Worm (Caenorhabditis elegans) whole organism, mixed stage, embryonic: ENCODE results near the gene arrd-9.
"Not testable (repeated sequence)": the region's sequence is repeated elsewhere in the genome, so short reads cannot be mapped to it uniquely, and the experiment has no call there.

Experiments
- bed-3 ChIP-seq: fragments of 200-800 bp; sonication (Bioruptor generic); optimal IDR thresholded peaks from 3 replicates; lab custom pipeline; 2018; ENCODE audit warnings: mild to moderate bottlenecking, missing genetic modification characterization, moderate library complexity, missing compliant biosample characterization
- blmp-1 ChIP-seq: fragments of 150-350 bp; optimal IDR thresholded peaks from 2 replicates; lab custom pipeline; 2014; ENCODE audit warnings: missing biosample characterization, missing genetic modification characterization
- ceh-39 ChIP-seq: fragments of 150-350 bp; optimal IDR thresholded peaks from 2 replicates; lab custom pipeline; 2014; ENCODE audit warnings: missing biosample characterization, missing genetic modification characterization
- ceh-43 ChIP-seq: fragments of 200-800 bp; sonication (Bioruptor generic); optimal IDR thresholded peaks from 2 replicates; lab custom pipeline; 2018; ENCODE audit warnings: mild to moderate bottlenecking, missing genetic modification characterization, moderate library complexity, missing compliant biosample characterization
- ceh-83 ChIP-seq: fragments of 200-800 bp; sonication (Bioruptor generic); optimal IDR thresholded peaks from 2 replicates; lab custom pipeline; 2018; ENCODE audit warnings: mild to moderate bottlenecking, missing genetic modification characterization, missing compliant biosample characterization
- cnd-1 ChIP-seq: fragments of 200-800 bp; sonication (Bioruptor generic); optimal IDR thresholded peaks from 2 replicates; lab custom pipeline; 2018; ENCODE audit warnings: mild to moderate bottlenecking, missing genetic modification characterization, missing compliant biosample characterization
- elt-1 ChIP-seq: sonication (generic microtip); optimal IDR thresholded peaks from 2 replicates; lab custom pipeline; 2017; ENCODE audit warnings: missing genetic modification characterization, mild to moderate bottlenecking, missing compliant biosample characterization, antibody characterized with exemption, moderate library complexity, borderline replicate concordance; ENCODE audit not compliant: insufficient read depth
- flh-1 ChIP-seq: fragments of 200-800 bp; sonication (Bioruptor generic); optimal IDR thresholded peaks from 2 replicates; lab custom pipeline; 2018; ENCODE audit warnings: mild to moderate bottlenecking, missing genetic modification characterization, moderate library complexity, missing compliant biosample characterization
- ham-2 ChIP-seq: fragments of 200-800 bp; sonication (Bioruptor generic); optimal IDR thresholded peaks from 2 replicates; lab custom pipeline; 2018; ENCODE audit warnings: mild to moderate bottlenecking, missing genetic modification characterization, missing compliant biosample characterization
- hlh-1 ChIP-seq: fragments of 150-350 bp; optimal IDR thresholded peaks from 2 replicates; lab custom pipeline; 2014; ENCODE audit warnings: missing biosample characterization, missing genetic modification reagents, missing genetic modification characterization
- lin-13 ChIP-seq: fragments of 150-350 bp; optimal IDR thresholded peaks from 2 replicates; lab custom pipeline; 2014; ENCODE audit warnings: missing biosample characterization, missing genetic modification characterization
- lsy-2 ChIP-seq: fragments of 150-350 bp; optimal IDR thresholded peaks from 2 replicates; lab custom pipeline; 2014; ENCODE audit warnings: missing biosample characterization, missing genetic modification characterization
- mab-5 ChIP-seq: fragments of 150-350 bp; optimal IDR thresholded peaks from 2 replicates; lab custom pipeline; 2014; ENCODE audit warnings: missing biosample characterization, missing genetic modification characterization
- mep-1 ChIP-seq: fragments of 150-350 bp; optimal IDR thresholded peaks from 2 replicates; lab custom pipeline; 2017; ENCODE audit warnings: missing biosample characterization, missing genetic modification reagents, missing genetic modification characterization, inconsistent platforms
- nhr-237 ChIP-seq: fragments of 150-350 bp; optimal IDR thresholded peaks from 2 replicates; lab custom pipeline; 2014; ENCODE audit warnings: missing biosample characterization, missing genetic modification characterization
- nhr-76 ChIP-seq: sonication (generic microtip); optimal IDR thresholded peaks from 2 replicates; lab custom pipeline; 2017; ENCODE audit warnings: missing biosample characterization, missing genetic modification characterization
- pha-4 ChIP-seq: fragments of 150-350 bp; optimal IDR thresholded peaks from 2 replicates; lab custom pipeline; 2018; ENCODE audit warnings: missing biosample characterization, missing genetic modification reagents, missing genetic modification characterization
- snpc-4 ChIP-seq: fragments of 150-350 bp; optimal IDR thresholded peaks from 2 replicates; lab custom pipeline; 2014; ENCODE audit warnings: missing biosample characterization, missing genetic modification characterization
- sptf-1 ChIP-seq: sonication (generic microtip); optimal IDR thresholded peaks from 2 replicates; lab custom pipeline; 2017; ENCODE audit warnings: mild to moderate bottlenecking, missing genetic modification characterization, moderate library complexity, missing compliant biosample characterization
- tbx-8 ChIP-seq: fragments of 200-800 bp; sonication (Bioruptor generic); optimal IDR thresholded peaks from 2 replicates; lab custom pipeline; 2018; ENCODE audit warnings: mild to moderate bottlenecking, missing genetic modification characterization, moderate library complexity, missing compliant biosample characterization
- unc-39 ChIP-seq: fragments of 150-350 bp; optimal IDR thresholded peaks from 2 replicates; lab custom pipeline; 2014; ENCODE audit warnings: missing biosample characterization, missing genetic modification characterization
- ztf-11 ChIP-seq: fragments of 150-350 bp; optimal IDR thresholded peaks from 2 replicates; lab custom pipeline; 2014; ENCODE audit warnings: missing biosample characterization, missing genetic modification characterization

The arrd-9 gene

DNA sequence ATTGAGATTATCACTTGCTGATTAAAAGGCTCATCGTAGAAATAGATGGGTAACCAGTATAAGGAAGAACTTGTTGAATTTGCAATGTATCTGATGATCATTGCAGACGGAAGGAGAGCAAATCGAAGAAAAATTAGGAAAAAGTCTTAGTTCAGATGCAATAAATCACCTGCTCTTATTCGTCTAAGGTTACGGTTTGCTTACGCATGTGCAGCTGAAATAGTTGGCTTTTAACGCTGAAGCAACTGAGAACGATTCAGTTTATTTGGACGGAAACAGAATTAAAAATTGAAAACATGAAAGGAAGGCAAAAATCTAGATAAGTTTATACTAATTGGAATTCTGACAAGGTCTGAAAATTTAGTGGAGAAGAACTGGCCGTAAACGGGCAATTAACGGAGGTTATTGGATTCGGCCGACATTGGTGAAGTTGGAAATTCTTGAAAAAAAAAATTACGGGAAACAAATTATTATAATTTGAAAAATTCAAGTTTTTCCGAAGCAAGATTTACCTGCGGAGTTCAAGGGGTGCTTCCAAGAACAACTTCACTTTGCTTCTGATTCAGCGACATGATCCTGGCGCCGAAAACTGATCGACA is 27.9 kb downstream of the arrd-9 start, which contains the start of the genes sre-35 and sre-33:
TSS of gene sre-35 (minus strand) at position 101 of the 599 bp plus-strand sequence.
TSS of gene sre-33 (plus strand) at position 549 of the 599 bp plus-strand sequence.
- no peak for TF ChIP-seq nhr-76 (tag; lab: Kevin White, UChicago)
- no peak for TF ChIP-seq pha-4

DNA sequence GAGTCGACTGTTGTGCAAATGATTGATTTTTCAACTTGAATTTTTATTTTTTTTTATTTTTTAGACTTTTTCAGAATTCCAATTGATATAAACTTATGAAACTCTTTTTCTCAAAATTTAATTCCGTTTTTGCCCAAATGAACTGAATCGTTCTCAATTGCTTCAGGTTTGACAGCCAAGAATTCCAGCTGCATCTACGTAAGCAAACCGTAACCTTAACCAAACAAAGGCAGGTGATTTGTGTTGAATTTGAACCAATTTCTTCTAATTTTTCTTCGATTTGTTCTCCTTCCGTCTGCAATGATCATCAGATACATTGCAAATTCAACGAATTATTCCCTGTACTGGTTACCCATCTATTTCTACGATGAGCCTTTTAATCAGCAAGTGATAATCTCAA is 30.9 kb downstream of the arrd-9 start, which contains the start of gene sre-34:
TSS of gene sre-34 (plus strand) at position 301 of the 400 bp plus-strand sequence.
- TF ChIP-seq ceh-83 (GFP tag; lab: Kevin White, UChicago) (no peak), blmp-1 (tag; lab: Kevin White, UChicago) (no peak), mep-1 (tag; lab: Kevin White, UChicago) (no peak)

DNA sequence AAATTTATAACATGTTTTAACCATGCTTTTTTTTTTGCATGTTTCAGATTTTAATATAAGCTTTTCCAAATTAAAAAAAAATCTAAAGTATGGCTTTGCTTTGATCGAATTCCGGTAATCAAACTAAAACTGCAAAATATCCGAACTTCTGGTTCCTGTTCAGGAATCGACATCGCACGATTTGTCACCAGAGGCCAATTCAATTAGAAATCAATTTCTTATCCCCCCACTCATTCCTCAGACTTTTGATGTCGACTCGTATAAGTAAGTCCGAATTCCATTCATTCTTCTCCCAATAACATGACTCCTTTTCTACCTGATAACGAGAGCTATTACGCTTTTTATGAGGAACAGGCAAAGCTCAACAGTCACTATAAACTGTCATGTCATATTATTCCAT is 32.5 kb downstream of the arrd-9 start, which contains the start of gene srh-27:
TSS of gene srh-27 (plus strand) at position 301 of the 400 bp plus-strand sequence.
- TF ChIP-seq tbx-8 (no peak), blmp-1 (tag; lab: Kevin White, UChicago) (no peak), flh-1 (GFP tag; lab: Kevin White, UChicago) (no peak)

DNA sequence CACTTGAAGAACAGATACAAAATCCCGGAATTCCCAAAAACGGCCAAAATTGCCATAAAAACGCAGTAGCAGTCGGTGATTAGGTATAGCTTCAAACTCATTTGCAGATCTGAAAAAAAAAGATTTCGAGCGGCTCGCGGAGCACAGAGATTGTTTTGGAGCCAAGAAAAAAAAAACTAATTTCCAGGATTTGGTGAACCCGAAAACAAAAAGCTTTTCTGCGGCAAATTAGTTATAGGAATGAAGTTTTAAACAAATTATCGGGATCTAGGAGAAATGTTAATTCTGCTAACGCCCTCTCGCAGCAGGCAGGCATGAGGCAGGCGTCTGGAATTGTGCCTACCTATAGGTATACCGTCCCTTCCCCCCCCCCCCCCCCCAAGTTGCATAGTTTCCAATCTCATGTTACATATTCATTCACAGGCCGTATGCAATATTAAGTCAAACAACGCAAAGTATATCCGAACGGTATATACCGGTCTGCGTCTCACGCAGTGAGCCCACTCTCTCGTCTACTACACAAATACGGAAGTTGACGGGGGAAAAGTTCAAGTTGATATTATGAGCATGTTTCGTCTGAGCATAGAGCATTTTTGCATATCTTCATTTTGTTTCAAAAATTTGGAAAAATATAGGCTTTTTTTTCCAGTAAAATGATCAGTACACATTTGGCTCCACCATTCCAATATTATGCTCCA is 35.9 kb downstream of the arrd-9 start, which contains the start of the genes W05H5.1 and pitr-6:
TSS of gene W05H5.1 (minus strand) at position 101 of the 698 bp plus-strand sequence.
TSS of gene pitr-6 (plus strand) at position 648 of the 698 bp plus-strand sequence.
- TF ChIP-seq hlh-1 (no peak), nhr-237 (no peak), pha-4 (peak; percentile 14), lin-13 (tag; lab: Kevin White, UChicago) (no peak), mab-5 (tag; lab: Kevin White, UChicago) (no peak)
- TF ChIP-seq, all 35 proteins: peak for 1

DNA sequence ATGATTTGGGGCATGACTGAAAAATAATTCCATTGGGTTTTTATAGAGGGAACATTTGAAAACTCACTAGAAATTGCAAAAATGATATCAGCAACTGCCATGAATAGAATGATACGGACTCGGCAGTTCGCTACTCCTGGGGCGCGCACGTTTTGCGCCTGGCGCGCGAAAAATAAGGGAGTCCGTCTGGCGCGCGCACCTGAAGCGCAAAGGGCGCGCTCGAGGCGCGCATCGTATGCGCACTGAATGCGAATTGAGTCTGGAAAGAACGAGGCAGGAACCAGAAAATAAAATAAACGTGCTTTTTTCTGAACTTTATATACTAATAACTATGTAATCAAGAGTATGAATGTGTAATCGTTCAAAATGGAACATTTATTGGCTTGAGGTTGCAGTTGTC is 39.5 kb downstream of the arrd-9 start, which contains the start of gene Y57A10C.10:
TSS of gene Y57A10C.10 (minus strand) at position 101 of the 400 bp plus-strand sequence.
- TF ChIP-seq ceh-43 (GFP tag; lab: Kevin White, UChicago); unc-39 (tag; lab: Kevin White, UChicago); ztf-11 (tag; lab: Kevin White, UChicago): not testable (repeated sequence)
- TF ChIP-seq, all 35 proteins: peak for 0; not testable (repeated sequence) for 35

DNA sequence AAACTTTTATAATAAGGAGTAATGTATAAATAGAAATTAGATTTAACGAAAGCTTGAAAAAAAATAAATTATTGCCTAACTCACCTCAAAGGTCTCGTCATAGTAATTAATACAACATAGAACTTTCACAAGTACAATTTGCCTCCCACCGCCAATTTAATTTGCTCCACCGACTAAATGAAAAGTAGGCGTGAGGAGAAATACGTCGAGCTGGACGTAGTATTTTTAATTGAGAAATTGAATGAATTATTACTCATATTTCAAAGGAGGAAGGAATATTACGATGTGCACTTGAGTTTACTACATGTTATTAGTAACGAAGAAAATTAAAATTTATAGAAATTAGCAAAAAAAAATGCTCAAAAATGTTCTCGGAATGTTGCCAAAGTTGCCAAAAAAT is 42.3 kb downstream of the arrd-9 start, which contains the start of gene Y57A10C.9:
TSS of gene Y57A10C.9 (minus strand) at position 101 of the 400 bp plus-strand sequence.
- no peak for TF ChIP-seq unc-39 (tag; lab: Kevin White, UChicago)
- no peak for TF ChIP-seq blmp-1 (tag; lab: Kevin White, UChicago)
- no peak for TF ChIP-seq ztf-11 (tag; lab: Kevin White, UChicago)
- TF ChIP-seq snpc-4 (tag; lab: Kevin White, UChicago): no peak
- no peak for TF ChIP-seq ceh-83 (GFP tag; lab: Kevin White, UChicago)
- no peak for TF ChIP-seq tbx-8
- no peak for TF ChIP-seq lsy-2

DNA sequence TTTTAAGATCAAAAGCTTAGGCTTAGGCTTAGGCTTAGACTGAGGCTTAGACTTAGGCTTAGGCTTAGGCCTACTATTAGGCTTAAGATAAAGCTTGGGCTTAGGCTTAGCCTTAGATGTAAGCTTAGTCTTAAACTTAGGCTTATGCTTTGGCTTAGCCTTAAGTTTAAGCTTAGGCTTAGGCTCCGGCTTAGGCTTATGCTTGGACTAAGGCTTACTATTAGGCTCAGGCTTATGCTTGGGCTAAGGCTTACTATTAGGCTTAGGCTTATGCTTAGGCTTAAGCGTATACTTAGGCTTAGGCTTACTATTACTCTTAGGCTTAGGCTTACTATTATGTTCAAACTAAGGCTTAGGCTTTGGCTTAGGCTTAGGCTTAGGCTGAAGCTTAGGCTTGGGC is 44.0 kb downstream of the arrd-9 start:
- TF ChIP-seq ham-2 (peak; percentile 65), cnd-1 (tag; lab: Kevin White, UChicago) (no peak)
- TF ChIP-seq, all 35 proteins: peak for 1

DNA sequence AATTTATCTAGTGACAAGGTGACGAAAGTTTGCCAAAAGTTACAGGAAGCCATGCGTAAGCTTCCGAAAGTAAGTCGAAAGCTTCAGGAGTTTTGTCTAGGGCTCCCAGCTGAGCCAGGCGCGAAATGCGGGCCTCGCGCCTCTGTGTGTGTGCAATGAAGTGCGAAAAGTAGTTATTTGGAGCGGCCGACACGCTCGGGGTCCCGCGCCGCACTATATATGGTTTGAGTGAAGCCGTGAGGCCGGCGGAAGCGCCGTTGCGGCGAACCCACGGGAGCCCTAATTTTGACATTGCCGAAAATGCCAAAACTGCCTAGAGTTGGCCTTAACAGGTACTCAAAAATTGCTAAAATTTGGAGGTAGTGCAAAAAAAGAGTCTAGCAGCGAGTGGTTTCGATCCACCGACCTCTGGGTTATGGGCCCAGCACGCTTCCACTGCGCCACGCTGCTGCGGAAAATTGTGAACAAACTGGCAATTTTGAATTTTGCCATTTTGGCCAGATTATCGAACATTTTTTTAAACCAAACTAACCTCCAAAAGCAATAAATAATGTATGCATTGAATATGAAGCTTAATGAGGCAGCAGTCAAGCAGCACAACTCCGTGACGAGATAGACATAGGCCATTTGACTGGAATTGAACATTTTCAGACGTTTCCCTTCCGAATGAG is 45.4 kb downstream of the arrd-9 start:
- no peak for TF ChIP-seq nhr-237
- no peak for TF ChIP-seq sptf-1
- TF ChIP-seq ceh-83 (GFP tag; lab: Kevin White, UChicago): no peak
- TF ChIP-seq pha-4: no peak
- TF ChIP-seq elt-1: no peak
- TF ChIP-seq bed-3 (GFP tag; lab: Kevin White, UChicago): no peak
- no peak for TF ChIP-seq ceh-39 (tag; lab: Kevin White, UChicago)
- TF ChIP-seq hlh-1: no peak
